Worm (Caenorhabditis elegans) whole organism, L2 larva: ENCODE data around the gene gfi-3.

ENCODE experiments used
- lin-13 ChIP-seq: fragments of 150-350 bp; optimal IDR thresholded peaks from 2 replicates; lab custom pipeline; 2014; ENCODE audit warnings: missing biosample characterization, missing genetic modification reagents, missing genetic modification characterization
- nhr-25 ChIP-seq: fragments of 150-350 bp; sonication (generic microtip); optimal IDR thresholded peaks from 3 replicates; lab custom pipeline; 2014; ENCODE audit warnings: missing biosample characterization, missing genetic modification characterization
- nhr-77 ChIP-seq: fragments of 150-350 bp; optimal IDR thresholded peaks from 2 replicates; lab custom pipeline; 2014; ENCODE audit warnings: missing biosample characterization, missing genetic modification characterization
- skn-1 ChIP-seq: sonication (generic microtip); optimal IDR thresholded peaks from 2 replicates; lab custom pipeline; 2017; ENCODE audit warnings: missing biosample characterization, missing genetic modification characterization
- unc-39 ChIP-seq: fragments of 150-350 bp; optimal IDR thresholded peaks from 2 replicates; lab custom pipeline; 2014; ENCODE audit warnings: missing biosample characterization, missing genetic modification characterization
- zag-1 ChIP-seq: fragments of 150-350 bp; optimal IDR thresholded peaks from 2 replicates; lab custom pipeline; 2014; ENCODE audit warnings: missing biosample characterization, missing genetic modification characterization

DNA sequence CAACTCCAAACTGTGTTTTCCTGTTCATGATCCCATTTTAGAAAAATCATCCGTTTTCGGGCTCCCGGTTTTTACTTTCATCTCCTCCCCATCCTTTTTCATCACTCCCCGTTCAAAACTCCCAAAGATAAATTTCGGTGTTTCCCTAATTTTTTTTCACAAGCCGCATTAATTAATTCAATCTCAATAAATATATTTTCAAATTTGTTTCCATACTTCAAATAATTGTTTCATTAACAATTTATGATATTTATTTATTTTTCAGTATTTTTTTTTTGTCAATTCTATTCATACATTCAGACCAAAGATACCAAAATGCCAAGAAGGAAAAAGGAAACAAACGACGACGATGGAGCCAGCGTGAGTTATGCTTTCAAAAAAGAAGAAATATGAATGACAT, 40.1 kb downstream of the gfi-3 start, which contains the start of gene D1025.1:
- no peak for TF ChIP-seq nhr-25
- no peak for TF ChIP-seq lin-13
- no peak for TF ChIP-seq skn-1 (tag; lab: Kevin White, UChicago)
- TF ChIP-seq nhr-77 (tag; lab: Kevin White, UChicago) = no peak
- TF ChIP-seq unc-39 (tag; lab: Kevin White, UChicago) = no peak
- TF ChIP-seq zag-1 = no peak
